Fruit fly (Drosophila melanogaster): ENCODE results near the gene smp-30.

smp-30 gene

DNA sequence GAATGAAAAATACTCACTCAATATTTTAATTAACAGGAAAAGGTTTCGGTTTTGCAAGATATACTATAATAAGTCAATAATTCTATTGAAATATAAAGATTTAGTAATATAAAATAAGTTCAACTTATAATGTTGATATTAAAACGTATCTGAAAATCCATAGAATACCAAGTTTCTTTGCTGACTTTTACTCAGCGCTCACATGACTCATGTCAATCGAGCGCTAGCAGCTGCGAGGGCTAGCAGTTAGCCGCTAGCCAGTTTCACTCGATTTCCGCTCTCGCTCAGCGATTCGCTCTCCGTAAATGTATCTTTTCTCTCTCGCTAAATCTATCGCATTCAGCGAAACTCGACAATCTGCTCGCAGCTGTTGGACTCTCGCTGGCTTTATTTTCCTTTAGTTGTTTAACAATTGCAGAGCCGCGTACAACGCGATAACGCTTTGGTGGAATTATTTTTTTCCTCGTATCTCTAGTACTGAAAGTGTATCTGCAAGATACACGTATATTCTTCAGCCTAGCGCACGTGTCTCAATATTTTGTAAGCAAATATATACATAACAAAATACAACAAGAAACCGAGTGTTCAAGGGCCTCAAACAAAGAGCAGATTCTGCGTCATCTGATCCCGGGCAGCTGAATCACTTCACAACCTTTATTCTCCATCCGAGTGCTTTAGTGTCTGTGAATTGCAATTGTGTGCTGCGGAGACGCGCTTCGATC is 1.8 kb downstream of the smp-30 start (continued):
- TF ChIP-seq mirr (GFP tag; optimal IDR thresholded peaks at IDR 0.05) (peak; percentile 93), CG10543 (GFP tag; optimal IDR thresholded peaks at IDR 0.05) (peak; percentile 83), ERR (GFP tag; optimal IDR thresholded peaks at IDR 0.05) (peak; percentile 57), tgo (GFP tag; IDR thresholded peaks at IDR 0.05) (no peak; the same call in 2 of the 3 replicates), chinmo (GFP tag; IDR thresholded peaks at IDR 0.05; ENCODE audit: partially characterized antibody) (peak; percentile 92; the same call in 3 of the 4 replicates), CG4404 (GFP tag; IDR thresholded peaks at IDR 0.05) (no peak), Ptx1 (GFP tag; IDR thresholded peaks at IDR 0.05) (no peak), pum (GFP tag; optimal IDR thresholded peaks at IDR 0.05) (peak; percentile 4), Dip3 (GFP tag; optimal IDR thresholded peaks at IDR 0.05) (no peak), luna (GFP tag; optimal IDR thresholded peaks at IDR 0.05) (no peak), sqz (GFP tag; optimal IDR thresholded peaks at IDR 0.05) (peak; percentile 82), nerfin-2 (GFP tag; IDR thresholded peaks at IDR 0.05; ENCODE audit: partially characterized antibody) (no peak), Meics (GFP tag; optimal IDR thresholded peaks at IDR 0.05) (peak; percentile 83), CG6272 (GFP tag; IDR thresholded peaks at IDR 0.05) (no peak), CG14441 (GFP tag; IDR thresholded peaks at IDR 0.05) (no peak), CG31224 (GFP tag; IDR thresholded peaks at IDR 0.05) (0 out of 2 replicates have a peak, but pooled peaks have one; percentile 15), tna (GFP tag; IDR thresholded peaks at IDR 0.05; ENCODE audit: partially characterized antibody) (peak; percentile 42; the same call in 1 of the 2 replicates), CG12071 (GFP tag; optimal IDR thresholded peaks at IDR 0.05) (peak; percentile 90), mam (GFP tag; optimal IDR thresholded peaks at IDR 0.05) (peak; percentile 20), Neu2 (GFP tag; optimal IDR thresholded peaks at IDR 0.05; ENCODE audit: borderline replicate concordance) (no peak), CG9215 (GFP tag; IDR thresholded peaks at IDR 0.05) (no peak)

dm6 chr3R:14748323-14749076 is 2.5 kb downstream of the smp-30 start:
- TF ChIP-seq Scr (GFP tag; IDR thresholded peaks at IDR 0.05; ENCODE audit: partially characterized antibody) (no peak), sens (GFP tag) (peak; percentile 89), sqz (GFP tag; optimal IDR thresholded peaks at IDR 0.05) (no peak), CG31365 (tag; optimal IDR thresholded peaks at IDR 0.05) (no peak), gt (GFP tag; IDR thresholded peaks at IDR 0.05) (no peak), CG1792 (GFP tag; optimal IDR thresholded peaks at IDR 0.05) (no peak), CrebB (tag; optimal IDR thresholded peaks at IDR 0.05) (no peak), psq (GFP tag; optimal IDR thresholded peaks at IDR 0.05) (no peak), gem (tag; optimal IDR thresholded peaks at IDR 0.05) (peak; percentile 42), CG3407 (GFP tag; optimal IDR thresholded peaks at IDR 0.05) (no peak), pan (optimal IDR thresholded peaks at IDR 0.05) (no peak), pan (GFP tag; optimal IDR thresholded peaks at IDR 0.05 in 1 of 2, IDR thresholded peaks at IDR 0.05 in 1 of 2) (no peak), CG1529 (GFP tag; optimal IDR thresholded peaks at IDR 0.05) (no peak), CG17186 (GFP tag; optimal IDR thresholded peaks at IDR 0.05) (no peak), chinmo (GFP tag; IDR thresholded peaks at IDR 0.05; ENCODE audit: partially characterized antibody) (no peak), CG14710 (tag; optimal IDR thresholded peaks at IDR 0.05) (peak; percentile 36), Doc2 (GFP tag; IDR thresholded peaks at IDR 0.05) (no peak), Elba2 (GFP tag; optimal IDR thresholded peaks at IDR 0.05) (no peak), Bteb2 (GFP tag; optimal IDR thresholded peaks at IDR 0.05) (no peak), dysf (GFP tag; IDR thresholded peaks at IDR 0.05) (no peak), Hmx (GFP tag; optimal IDR thresholded peaks at IDR 0.05) (no peak), phol (tag; optimal IDR thresholded peaks at IDR 0.05) (peak; percentile 29), CG42726 (GFP tag; IDR thresholded peaks at IDR 0.05; ENCODE audit: partially characterized antibody) (no peak), CG3838 (GFP tag; optimal IDR thresholded peaks at IDR 0.05) (peak; percentile 3), CG17359 (tag; optimal IDR thresholded peaks at IDR 0.05) (no peak), Hsf (GFP tag; optimal IDR thresholded peaks at IDR 0.05) (no peak), CG34224 (GFP tag; IDR thresholded peaks at IDR 0.05; ENCODE audit: partially characterized antibody) (no peak), Dref (GFP tag; IDR thresholded peaks at IDR 0.05) (no peak), CG9609 (GFP tag; optimal IDR thresholded peaks at IDR 0.05) (no peak), CG3163 (GFP tag; optimal IDR thresholded peaks at IDR 0.05) (peak; percentile 92)

All from whole organism, embryonic.